Worm (Caenorhabditis elegans) whole organism, early embryonic: Measurements from ENCODE around the gene dgk-4.

Experiments used
- ama-1 ChIP-seq: fragments of 150-350 bp; optimal IDR thresholded peaks from 2 replicates; lab custom pipeline; 2014
- ceh-36 ChIP-seq: sonication (generic microtip); optimal IDR thresholded peaks from 2 replicates; lab custom pipeline; 2016; ENCODE audit warnings: missing genetic modification characterization, inconsistent platforms, missing compliant biosample characterization
- hmbx-1 ChIP-seq: sonication (generic microtip); optimal IDR thresholded peaks from 2 replicates; lab custom pipeline; 2016; ENCODE audit warnings: mild to moderate bottlenecking, missing genetic modification characterization, missing compliant biosample characterization
- sea-1 ChIP-seq: fragments of 200-800 bp; sonication (Bioruptor generic); conservative IDR thresholded peaks from 2 replicates; pipeline ENCODE4 v1.3.6; 2022; ENCODE audit warnings: missing genetic modification characterization, missing compliant biosample characterization
- tbx-37 ChIP-seq: fragments of 200-800 bp; sonication (Bioruptor generic); conservative IDR thresholded peaks from 2 replicates; pipeline ENCODE4 v1.3.6; 2022; ENCODE audit warnings: missing genetic modification reagents, missing genetic modification characterization, missing compliant biosample characterization

ce11 chrIV:8602877-8603276, 28.3 kb upstream of the dgk-4 start, which contains the start of gene Y59H11AR.10:
- TF ChIP-seq sea-1 (no peak), tbx-37 (no peak), ama-1 (lab: Kevin White, UChicago) (no peak), ceh-36 (no peak), hmbx-1 (tag; lab: Kevin White, UChicago) (no peak)
